Worm (Caenorhabditis elegans): ENCODE results near the gene sra-36.

ce11 chrII:4571868-4572267 is 31.3 kb upstream of the sra-36 start, which contains the start of gene vab-1:
- TF ChIP-seq lsy-2 (tag; optimal IDR thresholded peaks at IDR 0.05): no peak
- TF ChIP-seq snpc-4 (tag; optimal IDR thresholded peaks at IDR 0.05): no peak
- no peak for TF ChIP-seq jun-1 (tag; optimal IDR thresholded peaks at IDR 0.05)
- TF ChIP-seq nhr-25 (tag; optimal IDR thresholded peaks at IDR 0.05; ENCODE audit: borderline replicate concordance, insufficient read depth): no peak
- TF ChIP-seq ama-1 (optimal IDR thresholded peaks at IDR 0.05): no peak
- TF ChIP-seq lin-38 (GFP tag; IDR thresholded peaks at IDR 0.05): no peak
- TF ChIP-seq zip-2 (tag; optimal IDR thresholded peaks at IDR 0.05): no peak
- TF ChIP-seq aha-1 (tag): no peak
- TF ChIP-seq unc-39 (tag; optimal IDR thresholded peaks at IDR 0.05): no peak
- TF ChIP-seq nhr-6 (tag; optimal IDR thresholded peaks at IDR 0.05): no peak
- no peak for TF ChIP-seq nhr-77 (tag; optimal IDR thresholded peaks at IDR 0.05)

Measured in whole organism, L4 larva.